Fruit fly (Drosophila melanogaster) whole organism, embryonic: Measurements from ENCODE around the gene CG2145.
A peak's percentile ranks its signal among the peaks of the same experiment; 100 is the strongest.

Source experiments
- Adf1 ChIP-seq: fragments of 200-800 bp; sonication (Bioruptor generic); IDR thresholded peaks from 2 replicates; pipeline ENCODE4 v1.3.6; 2022; ENCODE audit warnings: missing biosample characterization, missing genetic modification characterization
- CG10209 ChIP-seq: fragments of 200-800 bp; sonication (Bioruptor generic); optimal IDR thresholded peaks from 3 replicates; lab custom pipeline; 2017; ENCODE audit warnings: missing biosample characterization, mild to moderate bottlenecking, missing genetic modification characterization, missing genetic modification reagents
- CG10959 ChIP-seq: fragments of 200-800 bp; sonication (Bioruptor generic); IDR thresholded peaks from 2 replicates; pipeline ENCODE4 v1.3.6; 2022; ENCODE audit warnings: missing biosample characterization, missing genetic modification characterization
- CG12104 ChIP-seq: fragments of 200-800 bp; sonication (Bioruptor generic); optimal IDR thresholded peaks from 3 replicates; lab custom pipeline; 2016; ENCODE audit warnings: missing biosample characterization, missing genetic modification characterization
- CG12391 ChIP-seq: fragments of 200-800 bp; sonication (Bioruptor generic); optimal IDR thresholded peaks from 3 replicates; lab custom pipeline; 2018; ENCODE audit warnings: missing biosample characterization, mild to moderate bottlenecking, missing genetic modification characterization, moderate library complexity
- CG13424 ChIP-seq: fragments of 200-800 bp; sonication (Bioruptor generic); optimal IDR thresholded peaks from 2 replicates; lab custom pipeline; 2019; ENCODE audit warnings: missing biosample characterization, mild to moderate bottlenecking, missing genetic modification characterization, moderate library complexity
- CG15479 ChIP-seq: fragments of 200-800 bp; sonication (Bioruptor generic); optimal IDR thresholded peaks from 3 replicates; lab custom pipeline; 2019; ENCODE audit warnings: missing biosample characterization, mild to moderate bottlenecking, missing genetic modification characterization, moderate library complexity
- CG15601 ChIP-seq: fragments of 200-800 bp; sonication (Bioruptor generic); optimal IDR thresholded peaks from 3 replicates; lab custom pipeline; 2019; ENCODE audit warnings: missing biosample characterization, mild to moderate bottlenecking, missing genetic modification characterization, moderate library complexity
- CG16813 ChIP-seq: fragments of 200-800 bp; sonication (Bioruptor generic); IDR thresholded peaks from 3 replicates; pipeline ENCODE4 v1.3.6; 2022; ENCODE audit warnings: missing biosample characterization, missing genetic modification characterization; ENCODE audit not compliant: partially characterized antibody
- CG17186 ChIP-seq: fragments of 200-800 bp; sonication (Bioruptor generic); optimal IDR thresholded peaks from 3 replicates; lab custom pipeline; 2017; ENCODE audit warnings: missing biosample characterization, missing genetic modification reagents, missing genetic modification characterization
- CG30403 ChIP-seq: fragments of 200-800 bp; sonication (Bioruptor generic); optimal IDR thresholded peaks from 3 replicates; lab custom pipeline; 2016; ENCODE audit warnings: missing biosample characterization, missing genetic modification characterization
- CG32772 ChIP-seq: fragments of 200-800 bp; sonication (Bioruptor generic); IDR thresholded peaks from 2 replicates; pipeline ENCODE4 v1.3.6; 2022; ENCODE audit warnings: missing biosample characterization, missing genetic modification characterization
- CG34224 ChIP-seq: fragments of 200-800 bp; sonication (Bioruptor generic); IDR thresholded peaks from 3 replicates; pipeline ENCODE4 v1.3.6; 2022; ENCODE audit warnings: missing biosample characterization, missing genetic modification characterization; ENCODE audit not compliant: partially characterized antibody
- CG34376 ChIP-seq: fragments of 200-800 bp; sonication (Bioruptor generic); optimal IDR thresholded peaks from 2 replicates; lab custom pipeline; 2018; ENCODE audit warnings: missing biosample characterization, mild to moderate bottlenecking, missing genetic modification characterization
- CG6791 ChIP-seq: fragments of 200-800 bp; sonication (Bioruptor generic); IDR thresholded peaks from 3 replicates; pipeline ENCODE4 v1.3.6; 2022; ENCODE audit warnings: missing biosample characterization, missing genetic modification characterization; ENCODE audit not compliant: partially characterized antibody
- CG9437 ChIP-seq: fragments of 200-800 bp; sonication (Bioruptor generic); optimal IDR thresholded peaks from 2 replicates; lab custom pipeline; 2018; ENCODE audit warnings: missing biosample characterization, mild to moderate bottlenecking, missing genetic modification characterization
- CG9727 ChIP-seq: fragments of 200-800 bp; sonication (Bioruptor generic); optimal IDR thresholded peaks from 3 replicates; lab custom pipeline; 2017; ENCODE audit warnings: missing biosample characterization, mild to moderate bottlenecking, missing genetic modification characterization
- CG9876 ChIP-seq: fragments of 200-800 bp; sonication (Bioruptor generic); optimal IDR thresholded peaks from 2 replicates; lab custom pipeline; 2016; ENCODE audit warnings: missing biosample characterization, missing genetic modification characterization
- Camta ChIP-seq: fragments of 200-800 bp; sonication (Bioruptor generic); optimal IDR thresholded peaks from 2 replicates; lab custom pipeline; 2016; ENCODE audit warnings: missing biosample characterization, missing genetic modification characterization
- CoRest ChIP-seq: fragments of 200-800 bp; sonication (Bioruptor generic); optimal IDR thresholded peaks from 3 replicates; lab custom pipeline; 2018; ENCODE audit warnings: missing biosample characterization, mild to moderate bottlenecking, missing genetic modification characterization, moderate library complexity
- Dbx ChIP-seq: fragments of 200-800 bp; sonication (Bioruptor generic); IDR thresholded peaks from 3 replicates; pipeline ENCODE4 v1.3.6; 2022; ENCODE audit warnings: missing biosample characterization, missing genetic modification characterization
- Doc2 ChIP-seq: fragments of 200-800 bp; sonication (Bioruptor generic); IDR thresholded peaks from 2 replicates; pipeline ENCODE4 v1.3.6; 2022; ENCODE audit warnings: missing biosample characterization, missing genetic modification characterization
- Dp ChIP-seq: fragments of 200-800 bp; sonication (Bioruptor generic); optimal IDR thresholded peaks from 2 replicates; lab custom pipeline; 2018; ENCODE audit warnings: missing biosample characterization, mild to moderate bottlenecking, missing genetic modification characterization, moderate library complexity
- Ets65A ChIP-seq: fragments of 200-800 bp; sonication (Bioruptor generic); peaks from one replicate; lab custom pipeline; 2016; ENCODE audit warnings: missing biosample characterization, missing genetic modification characterization
- Lim3 ChIP-seq: fragments of 200-800 bp; sonication (Bioruptor generic); IDR thresholded peaks from 2 replicates; pipeline ENCODE4 v1.3.6; 2022; ENCODE audit warnings: missing biosample characterization, missing genetic modification characterization
- Lpt ChIP-seq: fragments of >200 bp; optimal IDR thresholded peaks from 2 replicates; lab custom pipeline; 2018; ENCODE audit warnings: missing biosample characterization, missing genetic modification characterization
- Med ChIP-seq: fragments of 200-800 bp; sonication (Bioruptor generic); peaks from one replicate; lab custom pipeline; 2016; ENCODE audit warnings: missing biosample characterization, missing genetic modification characterization, mild to moderate bottlenecking, inconsistent platforms, moderate library complexity
- NK7.1 ChIP-seq: fragments of 200-800 bp; sonication (Bioruptor generic); optimal IDR thresholded peaks from 3 replicates; lab custom pipeline; 2016; ENCODE audit warnings: missing biosample characterization, missing genetic modification characterization
- Nf-YB ChIP-seq: fragments of 200-800 bp; sonication (Bioruptor generic); optimal IDR thresholded peaks from 3 replicates; lab custom pipeline; 2019; ENCODE audit warnings: missing biosample characterization, mild to moderate bottlenecking, missing genetic modification characterization, moderate library complexity
- Oli ChIP-seq: fragments of 200-800 bp; sonication (Bioruptor generic); optimal IDR thresholded peaks from 2 replicates; lab custom pipeline; 2018; ENCODE audit warnings: missing biosample characterization, mild to moderate bottlenecking, missing genetic modification characterization, moderate library complexity
- Sox102F ChIP-seq: fragments of 200-800 bp; sonication (Bioruptor generic); optimal IDR thresholded peaks from 2 replicates; lab custom pipeline; 2018; ENCODE audit warnings: missing biosample characterization, mild to moderate bottlenecking, missing genetic modification characterization, moderate library complexity
- YL-1 ChIP-seq: fragments of 200-800 bp; sonication (Bioruptor generic); optimal IDR thresholded peaks from 3 replicates; lab custom pipeline; 2017; ENCODE audit warnings: missing biosample characterization, mild to moderate bottlenecking, missing genetic modification characterization
- al ChIP-seq: fragments of 200-800 bp; sonication (Bioruptor generic); IDR thresholded peaks from 2 replicates; pipeline ENCODE4 v1.3.6; 2022; ENCODE audit warnings: missing biosample characterization, missing genetic modification characterization
- bcd ChIP-seq: fragments of 200-800 bp; sonication (Bioruptor generic); optimal IDR thresholded peaks from 2 replicates; lab custom pipeline; 2017; ENCODE audit warnings: missing biosample characterization, mild to moderate bottlenecking, missing genetic modification characterization
- bigmax ChIP-seq: fragments of 200-800 bp; sonication (Bioruptor generic); optimal IDR thresholded peaks from 2 replicates; lab custom pipeline; 2018; ENCODE audit warnings: missing biosample characterization, mild to moderate bottlenecking, missing genetic modification characterization
- dysf ChIP-seq: fragments of 200-800 bp; sonication (Bioruptor generic); IDR thresholded peaks from 3 replicates; pipeline ENCODE4 v1.3.6; 2022; ENCODE audit warnings: missing biosample characterization, missing genetic modification characterization
- emc ChIP-seq: fragments of 200-800 bp; sonication (Bioruptor generic); optimal IDR thresholded peaks from 2 replicates; lab custom pipeline; 2016; ENCODE audit warnings: missing biosample characterization, missing genetic modification characterization
- gem ChIP-seq: fragments of 200-800 bp; sonication (Bioruptor generic); optimal IDR thresholded peaks from 2 replicates; lab custom pipeline; 2019; ENCODE audit warnings: missing biosample characterization, mild to moderate bottlenecking, missing genetic modification characterization, moderate library complexity
- hbn ChIP-seq: fragments of 200-800 bp; sonication (Bioruptor generic); IDR thresholded peaks from 2 replicates; pipeline ENCODE4 v1.3.6; 2022; ENCODE audit warnings: missing biosample characterization, missing genetic modification characterization; ENCODE audit not compliant: partially characterized antibody
- lab ChIP-seq: fragments of 200-800 bp; sonication (Bioruptor generic); optimal IDR thresholded peaks from 3 replicates; lab custom pipeline; 2017; ENCODE audit warnings: missing biosample characterization, missing genetic modification characterization, mild to moderate bottlenecking, moderate library complexity, missing genetic modification reagents
- phol ChIP-seq: fragments of 200-800 bp; sonication (Bioruptor generic); optimal IDR thresholded peaks from 3 replicates; lab custom pipeline; 2018; ENCODE audit warnings: missing biosample characterization, mild to moderate bottlenecking, missing genetic modification characterization, moderate library complexity
- pita ChIP-seq: fragments of 200-800 bp; sonication (Bioruptor generic); optimal IDR thresholded peaks from 2 replicates; lab custom pipeline; 2017; ENCODE audit warnings: missing biosample characterization, mild to moderate bottlenecking, missing genetic modification characterization
- prd ChIP-seq, 3 experiments: fragments of >200 bp in 2 of 3; fragments of 200-800 bp in 1 of 3; sonication (Bioruptor generic) in 1 of 3; optimal IDR thresholded peaks in 2 of 3; IDR thresholded peaks in 1 of 3; 2 replicates in 2 of 3; 3 replicates in 1 of 3; pipeline versions ENCODE4 v1.3.6 to Lab custom; 2017 to 2022; ENCODE audit warnings: missing biosample characterization in 1 of 3, missing genetic modification characterization in 1 of 3
- pros ChIP-seq: fragments of 200-800 bp; sonication (Bioruptor generic); optimal IDR thresholded peaks from 3 replicates; lab custom pipeline; 2019; ENCODE audit warnings: missing biosample characterization, mild to moderate bottlenecking, missing genetic modification characterization, moderate library complexity
- pum ChIP-seq: fragments of 200-800 bp; sonication (Bioruptor generic); optimal IDR thresholded peaks from 2 replicates; lab custom pipeline; 2016; ENCODE audit warnings: missing biosample characterization, missing genetic modification characterization
- ro ChIP-seq: fragments of 200-800 bp; sonication (Bioruptor generic); IDR thresholded peaks from 2 replicates; pipeline ENCODE4 v1.3.6; 2022; ENCODE audit warnings: missing biosample characterization, missing genetic modification characterization
- sob ChIP-seq: fragments of 200-800 bp; sonication (Bioruptor generic); IDR thresholded peaks from 2 replicates; pipeline ENCODE4 v1.3.6; 2022; ENCODE audit warnings: missing biosample characterization, missing genetic modification characterization
- sug ChIP-seq: fragments of 200-800 bp; optimal IDR thresholded peaks from 2 replicates; lab custom pipeline; 2019; ENCODE audit warnings: missing biosample characterization, mild to moderate bottlenecking, missing genetic modification characterization, moderate library complexity
- yki ChIP-seq: fragments of >200 bp; optimal IDR thresholded peaks from 3 replicates; lab custom pipeline; 2018
- zf30C ChIP-seq: fragments of 200-800 bp; sonication (Bioruptor generic); optimal IDR thresholded peaks from 3 replicates; lab custom pipeline; 2018; ENCODE audit warnings: missing biosample characterization, mild to moderate bottlenecking, missing genetic modification characterization

CG2145 gene

dm6 chrX:10899232-10899631 is 28.0 kb upstream of the CG2145 start, which contains the start of gene CG1582 (continued):
- TF ChIP-seq pros: no peak
- no peak for TF ChIP-seq ro
- no peak for TF ChIP-seq CG6791 (GFP tag; lab: Robert Waterston, UW)
- TF ChIP-seq Adf1 (GFP tag; lab: Robert Waterston, UW): no peak
- TF ChIP-seq Doc2 (GFP tag; lab: Robert Waterston, UW): no peak
- TF ChIP-seq Lpt: no peak
- TF ChIP-seq CG13424 (tag; lab: Kevin White, UChicago): peak; percentile 40
- TF ChIP-seq CG32772 (GFP tag; lab: Robert Waterston, UW): no peak
- TF ChIP-seq al (GFP tag; lab: Robert Waterston, UW): peak; percentile 34; the same call in 1 of the 2 replicates
- TF ChIP-seq YL-1 (GFP tag; lab: Kevin White, UChicago): peak; percentile 14
- no peak for TF ChIP-seq sug (tag; lab: Kevin White, UChicago)
- TF ChIP-seq gem (tag; lab: Kevin White, UChicago): peak; percentile 50
- TF ChIP-seq Lim3: no peak
- peak; percentile 63 for TF ChIP-seq CoRest (tag; lab: Kevin White, UChicago)
- peak; percentile 14 for TF ChIP-seq Oli (tag; lab: Kevin White, UChicago)
- peak; percentile 53 for TF ChIP-seq CG12391 (tag; lab: Kevin White, UChicago)
- peak; percentile 18 for TF ChIP-seq CG10209 (GFP tag; lab: Kevin White, UChicago)
- TF ChIP-seq CG15479 (GFP tag; lab: Kevin White, UChicago): no peak
- no peak for TF ChIP-seq CG34376
- 0 out of 2 replicates have a peak, but pooled peaks have one; percentile 6 for TF ChIP-seq sob (GFP tag; lab: Robert Waterston, UW)
- no peak for TF ChIP-seq yki (lab: Kevin White, UChicago)
- TF ChIP-seq CG15601 (tag; lab: Kevin White, UChicago): peak; percentile 14
- TF ChIP-seq zf30C (GFP tag; lab: Kevin White, UChicago): no peak
- TF ChIP-seq lab (GFP tag; lab: Kevin White, UChicago): peak; percentile 10
- TF ChIP-seq CG17186 (GFP tag; lab: Kevin White, UChicago): peak; percentile 91
- no peak for TF ChIP-seq pum (GFP tag; lab: Kevin White, UChicago)
- no peak for TF ChIP-seq CG9727
- TF ChIP-seq dysf (GFP tag; lab: Robert Waterston, UW): no peak
- TF ChIP-seq CG30403: peak; percentile 38
- TF ChIP-seq phol (tag; lab: Kevin White, UChicago): peak; percentile 76
- TF ChIP-seq CG34224 (GFP tag; lab: Robert Waterston, UW): 0 out of 3 replicates have a peak, but pooled peaks have one; percentile 13
- no peak for TF ChIP-seq emc (GFP tag; lab: Kevin White, UChicago)
- peak; percentile 80 for TF ChIP-seq Dp (GFP tag; lab: Kevin White, UChicago)
- no peak for TF ChIP-seq Sox102F
- TF ChIP-seq Dbx: 0 out of 3 replicates have a peak, but pooled peaks have one; percentile 8
- TF ChIP-seq CG9437 (GFP tag; lab: Kevin White, UChicago): peak; percentile 44
- TF ChIP-seq Ets65A (GFP tag; lab: Kevin White, UChicago): no peak
- no peak for TF ChIP-seq hbn
- no peak for TF ChIP-seq CG9876
- peak; percentile 51 for TF ChIP-seq Med (GFP tag; lab: Kevin White, UChicago)
- no peak for TF ChIP-seq CG12104 (GFP tag; lab: Kevin White, UChicago)
- TF ChIP-seq bcd: peak; percentile 24
- TF ChIP-seq Camta (GFP tag; lab: Kevin White, UChicago): no peak
- TF ChIP-seq CG10959 (GFP tag; lab: Robert Waterston, UW): no peak
- TF ChIP-seq prd (optimal IDR thresholded peaks at IDR 0.05; lab: Kevin White, UChicago): no peak
- TF ChIP-seq prd (GFP tag; IDR thresholded peaks at IDR 0.05; lab: Robert Waterston, UW): 0 out of 3 replicates have a peak, but pooled peaks have one; percentile 25
- TF ChIP-seq bigmax (GFP tag; lab: Kevin White, UChicago): no peak
- TF ChIP-seq pita: no peak
- no peak for TF ChIP-seq Nf-YB (GFP tag; lab: Kevin White, UChicago)
- TF ChIP-seq NK7.1 (GFP tag; lab: Kevin White, UChicago): no peak
- 0 out of 3 replicates have a peak, but pooled peaks have one; percentile 42 for TF ChIP-seq CG16813 (GFP tag; lab: Robert Waterston, UW)
